Worm (Caenorhabditis elegans) whole organism, L2 larva: ENCODE measurements around the gene F11C7.2.

Experiments
- C34F6.9 ChIP-seq: fragments of 150-350 bp; optimal IDR thresholded peaks from 2 replicates; lab custom pipeline; 2014; ENCODE audit warnings: missing biosample characterization, missing genetic modification characterization
- F13H6.1 ChIP-seq: sonication (generic microtip); optimal IDR thresholded peaks from 2 replicates; lab custom pipeline; 2016; ENCODE audit warnings: missing genetic modification characterization, missing compliant biosample characterization
- R02D3.7 ChIP-seq: fragments of 150-350 bp; optimal IDR thresholded peaks from 2 replicates; lab custom pipeline; 2014; ENCODE audit warnings: missing biosample characterization, missing genetic modification characterization
- Y55F3AM.14 ChIP-seq: fragments of 200-800 bp; sonication (Bioruptor generic); optimal IDR thresholded peaks from 2 replicates; lab custom pipeline; 2018; ENCODE audit warnings: mild to moderate bottlenecking, missing genetic modification characterization, missing compliant biosample characterization
- ZK546.5 ChIP-seq: sonication (generic microtip); optimal IDR thresholded peaks from 2 replicates; lab custom pipeline; 2017; ENCODE audit warnings: missing biosample characterization, missing genetic modification characterization
- alr-1 ChIP-seq: fragments of 150-350 bp; optimal IDR thresholded peaks from 2 replicates; lab custom pipeline; 2014; ENCODE audit warnings: missing biosample characterization, missing genetic modification characterization
- aly-2 ChIP-seq: fragments of 150-350 bp; optimal IDR thresholded peaks from 2 replicates; lab custom pipeline; 2014; ENCODE audit warnings: missing biosample characterization, missing genetic modification characterization
- ama-1 ChIP-seq: fragments of 150-350 bp; optimal IDR thresholded peaks from 2 replicates; lab custom pipeline; 2018; ENCODE audit warnings: inconsistent platforms
- blmp-1 ChIP-seq: sonication (generic microtip); optimal IDR thresholded peaks from 2 replicates; lab custom pipeline; 2017; ENCODE audit warnings: missing genetic modification characterization, mild to moderate bottlenecking, missing compliant biosample characterization, antibody characterized with exemption, moderate library complexity; ENCODE audit not compliant: insufficient read depth
- ceh-82 ChIP-seq: fragments of 150-350 bp; optimal IDR thresholded peaks from 2 replicates; lab custom pipeline; 2014; ENCODE audit warnings: missing biosample characterization, missing genetic modification characterization
- crh-2 ChIP-seq: sonication (generic microtip); optimal IDR thresholded peaks from 2 replicates; lab custom pipeline; 2017; ENCODE audit warnings: missing biosample characterization, missing genetic modification characterization
- dmd-4 ChIP-seq: sonication (generic microtip); optimal IDR thresholded peaks from 2 replicates; lab custom pipeline; 2017; ENCODE audit warnings: missing biosample characterization, missing genetic modification characterization
- egl-27 ChIP-seq: sonication (generic microtip); optimal IDR thresholded peaks from 3 replicates; lab custom pipeline; 2017; ENCODE audit warnings: missing biosample characterization, missing genetic modification reagents, missing genetic modification characterization
- elt-1 ChIP-seq: fragments of 150-350 bp; optimal IDR thresholded peaks from 2 replicates; lab custom pipeline; 2014; ENCODE audit warnings: missing biosample characterization, missing genetic modification characterization
- elt-3 ChIP-seq: sonication (generic microtip); optimal IDR thresholded peaks from 2 replicates; lab custom pipeline; 2017; ENCODE audit warnings: missing biosample characterization, missing genetic modification characterization
- fos-1 ChIP-seq: fragments of 150-350 bp; optimal IDR thresholded peaks from 2 replicates; lab custom pipeline; 2014; ENCODE audit warnings: missing biosample characterization, missing genetic modification characterization
- gmeb-1 ChIP-seq: fragments of 150-350 bp; optimal IDR thresholded peaks from 2 replicates; lab custom pipeline; 2014; ENCODE audit warnings: missing biosample characterization, missing genetic modification characterization
- lin-13 ChIP-seq: fragments of 150-350 bp; optimal IDR thresholded peaks from 2 replicates; lab custom pipeline; 2014; ENCODE audit warnings: missing biosample characterization, missing genetic modification reagents, missing genetic modification characterization
- lin-39 ChIP-seq: fragments of 150-350 bp; optimal IDR thresholded peaks from 2 replicates; lab custom pipeline; 2014; ENCODE audit warnings: missing biosample characterization, missing genetic modification reagents, missing genetic modification characterization
- lsy-2 ChIP-seq, 2 experiments: fragments of 150-350 bp in 1 of 2; sonication (generic microtip) in 1 of 2; optimal IDR thresholded peaks; 2 replicates each; lab custom pipeline; 2014 to 2017; ENCODE audit warnings: missing biosample characterization in 2 of 2, missing genetic modification characterization in 2 of 2
- mab-5 ChIP-seq: fragments of 150-350 bp; optimal IDR thresholded peaks from 2 replicates; lab custom pipeline; 2014; ENCODE audit warnings: missing biosample characterization, missing genetic modification characterization
- mbf-1 ChIP-seq: sonication (generic microtip); optimal IDR thresholded peaks from 2 replicates; lab custom pipeline; 2017; ENCODE audit warnings: missing biosample characterization, missing genetic modification characterization
- mdl-1 ChIP-seq, 2 experiments: fragments of 150-350 bp in 1 of 2; sonication (generic microtip) in 1 of 2; optimal IDR thresholded peaks; 2 replicates each; lab custom pipeline; 2017; ENCODE audit warnings: missing biosample characterization in 2 of 2, missing genetic modification characterization in 2 of 2
- nhr-12 ChIP-seq: fragments of 150-350 bp; optimal IDR thresholded peaks from 2 replicates; lab custom pipeline; 2014; ENCODE audit warnings: missing biosample characterization, missing genetic modification characterization
- nhr-23 ChIP-seq: fragments of 150-350 bp; optimal IDR thresholded peaks from 2 replicates; lab custom pipeline; 2014; ENCODE audit warnings: missing biosample characterization, missing genetic modification reagents, missing genetic modification characterization
- nhr-237 ChIP-seq: fragments of 150-350 bp; optimal IDR thresholded peaks from 2 replicates; lab custom pipeline; 2014; ENCODE audit warnings: missing biosample characterization, missing genetic modification characterization
- nhr-25 ChIP-seq: fragments of 150-350 bp; sonication (generic microtip); optimal IDR thresholded peaks from 3 replicates; lab custom pipeline; 2014; ENCODE audit warnings: missing biosample characterization, missing genetic modification characterization
- nhr-6 ChIP-seq: fragments of 150-350 bp; optimal IDR thresholded peaks from 2 replicates; lab custom pipeline; 2014; ENCODE audit warnings: missing biosample characterization, missing genetic modification characterization
- nhr-77 ChIP-seq: fragments of 150-350 bp; optimal IDR thresholded peaks from 2 replicates; lab custom pipeline; 2014; ENCODE audit warnings: missing biosample characterization, missing genetic modification characterization
- peb-1 ChIP-seq: fragments of 150-350 bp; optimal IDR thresholded peaks from 2 replicates; lab custom pipeline; 2014; ENCODE audit warnings: missing biosample characterization, missing genetic modification characterization
- skn-1 ChIP-seq: sonication (generic microtip); optimal IDR thresholded peaks from 2 replicates; lab custom pipeline; 2017; ENCODE audit warnings: missing biosample characterization, missing genetic modification characterization
- sma-3 ChIP-seq: sonication (generic microtip); optimal IDR thresholded peaks from 2 replicates; lab custom pipeline; 2016; ENCODE audit warnings: missing genetic modification reagents, missing genetic modification characterization, missing compliant biosample characterization
- sma-9 ChIP-seq, 2 experiments: fragments of 150-350 bp in 1 of 2; sonication (generic microtip) in 1 of 2; optimal IDR thresholded peaks; 2 replicates each; lab custom pipeline; 2014 to 2016; ENCODE audit warnings: missing genetic modification characterization in 2 of 2, mild to moderate bottlenecking in 1 of 2, missing biosample characterization in 1 of 2, missing compliant biosample characterization in 1 of 2, missing genetic modification reagents in 1 of 2, moderate library complexity in 1 of 2
- snpc-4 ChIP-seq: fragments of 150-350 bp; optimal IDR thresholded peaks from 2 replicates; lab custom pipeline; 2014; ENCODE audit warnings: missing biosample characterization, missing genetic modification characterization
- unc-55 ChIP-seq: fragments of 150-350 bp; sonication (generic microtip); optimal IDR thresholded peaks from 3 replicates; lab custom pipeline; 2014; ENCODE audit warnings: missing biosample characterization, missing genetic modification reagents, missing genetic modification characterization
- unc-62 ChIP-seq: fragments of 150-350 bp; optimal IDR thresholded peaks from 2 replicates; lab custom pipeline; 2014; ENCODE audit warnings: missing biosample characterization, missing genetic modification reagents, missing genetic modification characterization
- zag-1 ChIP-seq: fragments of 150-350 bp; optimal IDR thresholded peaks from 2 replicates; lab custom pipeline; 2014; ENCODE audit warnings: missing biosample characterization, missing genetic modification characterization
- ztf-1 ChIP-seq: fragments of 200-800 bp; sonication (Bioruptor generic); conservative IDR thresholded peaks from 2 replicates; pipeline ENCODE4 v1.3.6; 2022; ENCODE audit warnings: missing genetic modification characterization, missing compliant biosample characterization
- ztf-4 ChIP-seq: fragments of 150-350 bp; optimal IDR thresholded peaks from 2 replicates; lab custom pipeline; 2014; ENCODE audit warnings: missing biosample characterization, missing genetic modification characterization

F11C7.2 gene

ce11 chrX:17396456-17396855 is at the start of gene F11C7.2, which contains the start of gene vap-1:
F11C7.2 (plus strand) TSS chrX:17396814.
vap-1 (minus strand) TSS chrX:17396556.
- TF ChIP-seq nhr-77 (tag; lab: Kevin White, UChicago) (no peak), snpc-4 (tag; lab: Kevin White, UChicago) (no peak), nhr-12 (no peak), unc-55 (GFP tag; lab: Kevin White, UChicago) (no peak), alr-1 (tag; lab: Kevin White, UChicago) (no peak), Y55F3AM.14 (GFP tag; lab: Kevin White, UChicago) (no peak)
- TF ChIP-seq, all 48 proteins: peak for 0

ce11 chrX:17349411-17349810 is 47.2 kb upstream of the F11C7.2 start:
- TF ChIP-seq elt-1 (tag; lab: Kevin White, UChicago) (no peak), R02D3.7 (no peak), elt-3 (tag; lab: Kevin White, UChicago) (no peak), F13H6.1 (tag; lab: Kevin White, UChicago) (no peak), ZK546.5 (no peak), ceh-82 (no peak), nhr-237 (tag; lab: Kevin White, UChicago) (no peak), gmeb-1 (tag; lab: Kevin White, UChicago) (no peak), skn-1 (tag; lab: Kevin White, UChicago) (no peak), mab-5 (no peak), nhr-23 (tag; lab: Kevin White, UChicago) (no peak), mbf-1 (tag; lab: Kevin White, UChicago) (no peak), zag-1 (no peak), lin-13 (GFP tag; lab: Kevin White, UChicago) (no peak), lin-39 (tag; lab: Kevin White, UChicago) (no peak), blmp-1 (tag; lab: Kevin White, UChicago) (no peak), ztf-4 (tag; lab: Kevin White, UChicago) (no peak)

- TF ChIP-seq C34F6.9 (tag; lab: Kevin White, UChicago) (peak; percentile 3), nhr-23 (tag; lab: Kevin White, UChicago) (no peak), aly-2 (tag; lab: Kevin White, UChicago) (no peak), sma-9 (GFP tag; optimal IDR thresholded peaks at IDR 0.05; lab: Kevin White, UChicago) (peak; percentile 33), sma-9 (tag; optimal IDR thresholded peaks at IDR 0.05; lab: Kevin White, UChicago) (no peak), nhr-6 (tag; lab: Kevin White, UChicago) (no peak), fos-1 (tag; lab: Kevin White, UChicago) (no peak), R02D3.7 (no peak), unc-62 (no peak), sma-3 (GFP tag; lab: Kevin White, UChicago) (no peak), egl-27 (no peak), mdl-1 (tag; optimal IDR thresholded peaks at IDR 0.05; lab: Kevin White, UChicago) (no peak)
Measured at ce11 chrX:17352098-17352497, 44.5 kb upstream of the F11C7.2 start.

ce11 chrX:17355462-17355861 is 41.2 kb upstream of the F11C7.2 start:
- no peak for TF ChIP-seq nhr-25 (tag; lab: Kevin White, UChicago)
- no peak for TF ChIP-seq lin-13 (GFP tag; lab: Kevin White, UChicago)
- TF ChIP-seq nhr-12, result no peak
- no peak for TF ChIP-seq Y55F3AM.14 (GFP tag; lab: Kevin White, UChicago)
- TF ChIP-seq nhr-6 (tag; lab: Kevin White, UChicago), result no peak
- no peak for TF ChIP-seq mab-5
- TF ChIP-seq skn-1 (tag; lab: Kevin White, UChicago), result no peak
- TF ChIP-seq ztf-4 (tag; lab: Kevin White, UChicago), result no peak
- TF ChIP-seq mdl-1 (tag; optimal IDR thresholded peaks at IDR 0.05; lab: Kevin White, UChicago), result no peak
- no peak for TF ChIP-seq ztf-1 (GFP tag; lab: Robert Waterston, UW)
- no peak for TF ChIP-seq crh-2 (tag; lab: Kevin White, UChicago)
- TF ChIP-seq lin-39 (tag; lab: Kevin White, UChicago), result no peak
- TF ChIP-seq ama-1 (lab: Kevin White, UChicago), result no peak
- TF ChIP-seq mbf-1 (tag; lab: Kevin White, UChicago), result no peak
- no peak for TF ChIP-seq dmd-4 (tag; lab: Kevin White, UChicago)
- TF ChIP-seq peb-1 (tag; lab: Kevin White, UChicago), result no peak
- no peak for TF ChIP-seq blmp-1 (tag; lab: Kevin White, UChicago)
- TF ChIP-seq lsy-2 (tag; optimal IDR thresholded peaks at IDR 0.05; lab: Kevin White, UChicago), result no peak
- TF ChIP-seq aly-2 (tag; lab: Kevin White, UChicago), result no peak
- TF ChIP-seq egl-27, result no peak
